Fruit fly (Drosophila melanogaster) whole organism, prepupa: ENCODE results near the gene Gsc.

ENCODE experiments used
- Blimp-1 ChIP-seq: fragments of 200-800 bp; sonication (Bioruptor generic); optimal IDR thresholded peaks from 3 replicates; lab custom pipeline; 2017; ENCODE audit warnings: missing biosample characterization, missing genetic modification characterization, mild to moderate bottlenecking, moderate library complexity, missing genetic modification reagents
- CG10669 ChIP-seq: fragments of 200-800 bp; sonication (Bioruptor generic); optimal IDR thresholded peaks from 3 replicates; lab custom pipeline; 2018; ENCODE audit warnings: missing biosample characterization, mild to moderate bottlenecking, missing genetic modification characterization, moderate library complexity
- CG11762 ChIP-seq: fragments of 200-800 bp; sonication (Bioruptor generic); optimal IDR thresholded peaks from 3 replicates; lab custom pipeline; 2016; ENCODE audit warnings: missing biosample characterization, missing genetic modification characterization; ENCODE audit not compliant: insufficient read depth
- CG11902 ChIP-seq: fragments of 200-800 bp; sonication (Bioruptor generic); optimal IDR thresholded peaks from 3 replicates; lab custom pipeline; 2016; ENCODE audit warnings: missing biosample characterization, missing genetic modification characterization
- CG15336 ChIP-seq: fragments of 200-800 bp; sonication (Bioruptor generic); IDR thresholded peaks from 2 replicates; pipeline ENCODE4 v1.3.6; 2022; ENCODE audit warnings: missing biosample characterization, missing genetic modification characterization
- CG1621 ChIP-seq: fragments of 200-800 bp; sonication (Bioruptor generic); optimal IDR thresholded peaks from 3 replicates; lab custom pipeline; 2018; ENCODE audit warnings: missing biosample characterization, mild to moderate bottlenecking, missing genetic modification characterization
- CG16779 ChIP-seq: fragments of 200-800 bp; sonication (Bioruptor generic); optimal IDR thresholded peaks from 3 replicates; lab custom pipeline; 2017; ENCODE audit warnings: missing biosample characterization, mild to moderate bottlenecking, missing genetic modification characterization
- CG31627 ChIP-seq: fragments of 200-800 bp; sonication (Bioruptor generic); optimal IDR thresholded peaks from 3 replicates; lab custom pipeline; 2016; ENCODE audit warnings: missing biosample characterization, missing genetic modification characterization
- CG3919 ChIP-seq: fragments of 200-800 bp; sonication (Bioruptor generic); optimal IDR thresholded peaks from 3 replicates; lab custom pipeline; 2016; ENCODE audit warnings: missing biosample characterization, missing genetic modification characterization
- CG4318 ChIP-seq: fragments of 200-800 bp; sonication (Bioruptor generic); optimal IDR thresholded peaks from 3 replicates; lab custom pipeline; 2017; ENCODE audit warnings: missing biosample characterization, mild to moderate bottlenecking, missing genetic modification characterization
- CG6163 ChIP-seq: fragments of 200-800 bp; sonication (Bioruptor generic); IDR thresholded peaks from 3 replicates; pipeline ENCODE4 v1.3.6; 2022; ENCODE audit warnings: missing biosample characterization, missing genetic modification characterization
- CG6276 ChIP-seq: fragments of 200-800 bp; sonication (Bioruptor generic); optimal IDR thresholded peaks from 2 replicates; lab custom pipeline; 2017; ENCODE audit warnings: missing biosample characterization, mild to moderate bottlenecking, missing genetic modification characterization
- CG6808 ChIP-seq: fragments of 200-800 bp; sonication (Bioruptor generic); optimal IDR thresholded peaks from 3 replicates; lab custom pipeline; 2017; ENCODE audit warnings: missing biosample characterization, missing genetic modification characterization, mild to moderate bottlenecking, moderate library complexity, missing genetic modification reagents
- CG6854 ChIP-seq: fragments of 200-800 bp; sonication (Bioruptor generic); optimal IDR thresholded peaks from 2 replicates; lab custom pipeline; 2017; ENCODE audit warnings: missing biosample characterization, mild to moderate bottlenecking, missing genetic modification characterization
- CG8119 ChIP-seq: fragments of 200-800 bp; sonication (Bioruptor generic); IDR thresholded peaks from 3 replicates; pipeline ENCODE4 v1.3.6; 2022; ENCODE audit warnings: missing biosample characterization, missing genetic modification characterization
- CG8632 ChIP-seq: fragments of 200-800 bp; sonication (Bioruptor generic); optimal IDR thresholded peaks from 3 replicates; lab custom pipeline; 2016; ENCODE audit warnings: missing biosample characterization, missing genetic modification characterization
- CG9139 ChIP-seq: fragments of 200-800 bp; sonication (Bioruptor generic); optimal IDR thresholded peaks from 3 replicates; lab custom pipeline; 2017; ENCODE audit warnings: missing biosample characterization, mild to moderate bottlenecking, missing genetic modification characterization
- Eip75B ChIP-seq: fragments of 200-800 bp; sonication (Bioruptor generic); optimal IDR thresholded peaks from 3 replicates; lab custom pipeline; 2016; ENCODE audit warnings: missing biosample characterization, missing genetic modification characterization
- Eip78C ChIP-seq: fragments of 200-800 bp; sonication (Bioruptor generic); peaks from one replicate; lab custom pipeline; 2016; ENCODE audit warnings: missing biosample characterization, missing genetic modification characterization
- Ets96B ChIP-seq: fragments of 200-800 bp; optimal IDR thresholded peaks from 2 replicates; lab custom pipeline; 2019; ENCODE audit warnings: missing biosample characterization, mild to moderate bottlenecking, missing genetic modification characterization, moderate library complexity
- Gug ChIP-seq: fragments of 200-800 bp; sonication (Bioruptor generic); IDR thresholded peaks from 2 replicates; pipeline ENCODE4 v1.3.6; 2022; ENCODE audit warnings: missing biosample characterization, missing genetic modification characterization
- Hr39 ChIP-seq: fragments of 200-800 bp; sonication (Bioruptor generic); optimal IDR thresholded peaks from 2 replicates; lab custom pipeline; 2016; ENCODE audit warnings: missing biosample characterization, missing genetic modification characterization
- Lpt ChIP-seq: fragments of 200-800 bp; sonication (Bioruptor generic); optimal IDR thresholded peaks from 3 replicates; lab custom pipeline; 2016; ENCODE audit warnings: missing biosample characterization, missing genetic modification characterization
- Met ChIP-seq: fragments of 200-800 bp; sonication (Bioruptor generic); optimal IDR thresholded peaks from 3 replicates; lab custom pipeline; 2016; ENCODE audit warnings: missing biosample characterization, missing genetic modification characterization
- OdsH ChIP-seq: fragments of 200-800 bp; sonication (Bioruptor generic); optimal IDR thresholded peaks from 3 replicates; lab custom pipeline; 2016; ENCODE audit warnings: missing biosample characterization, missing genetic modification characterization
- Smox ChIP-seq: fragments of 200-800 bp; sonication (Bioruptor generic); optimal IDR thresholded peaks from 3 replicates; lab custom pipeline; 2016; ENCODE audit warnings: missing biosample characterization, missing genetic modification characterization
- Sox14 ChIP-seq: fragments of 200-800 bp; sonication (Bioruptor generic); optimal IDR thresholded peaks from 3 replicates; lab custom pipeline; 2016; ENCODE audit warnings: missing biosample characterization, missing genetic modification characterization
- achi ChIP-seq: fragments of 200-800 bp; sonication (Bioruptor generic); optimal IDR thresholded peaks from 3 replicates; lab custom pipeline; 2016; ENCODE audit warnings: missing biosample characterization, missing genetic modification characterization
- acj6 ChIP-seq: fragments of 200-800 bp; sonication (Bioruptor generic); optimal IDR thresholded peaks from 3 replicates; lab custom pipeline; 2016; ENCODE audit warnings: missing biosample characterization, missing genetic modification characterization
- cyc ChIP-seq: fragments of 200-800 bp; sonication (Bioruptor generic); optimal IDR thresholded peaks from 3 replicates; lab custom pipeline; 2016; ENCODE audit warnings: missing biosample characterization, missing genetic modification characterization
- dsx ChIP-seq: fragments of 200-800 bp; optimal IDR thresholded peaks from 3 replicates; lab custom pipeline; 2019; ENCODE audit warnings: missing biosample characterization, mild to moderate bottlenecking, missing genetic modification characterization, moderate library complexity; ENCODE audit not compliant: poor library complexity, severe bottlenecking
- eg ChIP-seq: fragments of 200-800 bp; sonication (Bioruptor generic); IDR thresholded peaks from 3 replicates; pipeline ENCODE4 v1.3.6; 2022; ENCODE audit warnings: missing biosample characterization, missing genetic modification characterization
- esn ChIP-seq: fragments of 200-800 bp; sonication (Bioruptor generic); optimal IDR thresholded peaks from 2 replicates; lab custom pipeline; 2016; ENCODE audit warnings: missing biosample characterization, mild to moderate bottlenecking, missing genetic modification characterization, moderate library complexity
- fd85E ChIP-seq: fragments of 200-800 bp; sonication (Bioruptor generic); optimal IDR thresholded peaks from 3 replicates; lab custom pipeline; 2016; ENCODE audit warnings: missing biosample characterization, missing genetic modification characterization
- net ChIP-seq: fragments of 200-800 bp; sonication (Bioruptor generic); optimal IDR thresholded peaks from 3 replicates; lab custom pipeline; 2016; ENCODE audit warnings: missing biosample characterization, missing genetic modification characterization
- ss ChIP-seq, 2 experiments: fragments of 200-800 bp; sonication (Bioruptor generic); optimal IDR thresholded peaks; 2 replicates in 1 of 2; 3 replicates in 1 of 2; lab custom pipeline; 2017 to 2018; ENCODE audit warnings: mild to moderate bottlenecking in 2 of 2, missing biosample characterization in 2 of 2, missing genetic modification characterization in 2 of 2, moderate library complexity in 1 of 2
- svp ChIP-seq: fragments of 200-800 bp; sonication (Bioruptor generic); peaks from one replicate; lab custom pipeline; 2016; ENCODE audit warnings: missing biosample characterization, missing genetic modification characterization
- topi ChIP-seq: fragments of 200-800 bp; sonication (Bioruptor generic); optimal IDR thresholded peaks from 3 replicates; lab custom pipeline; 2016; ENCODE audit warnings: missing biosample characterization, missing genetic modification characterization

Gene Gsc

DNA sequence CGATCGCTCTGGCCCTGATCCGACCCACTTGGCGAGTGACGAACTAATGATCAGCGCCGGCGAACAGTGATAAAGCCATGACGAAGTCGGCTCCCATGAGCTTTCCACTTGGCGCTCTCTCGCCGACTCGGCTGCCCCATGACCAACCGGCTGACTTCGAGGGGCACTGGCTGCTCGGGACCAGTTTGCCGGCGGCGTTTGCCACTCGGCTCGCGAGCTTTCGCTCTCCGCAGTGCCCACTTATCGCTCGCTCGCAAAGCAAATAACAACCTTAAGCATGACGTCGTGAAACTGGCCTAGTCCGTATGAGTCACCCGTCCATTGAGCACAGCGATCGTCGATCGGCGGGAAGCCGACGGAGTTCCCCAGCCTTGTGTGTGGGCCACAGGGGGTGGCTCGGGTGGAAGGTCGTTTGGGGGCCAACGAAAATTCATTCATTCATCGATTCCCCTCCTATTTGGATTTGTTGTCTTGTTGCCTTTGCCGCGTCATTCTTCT lies 42.0 kb downstream of the Gsc start, which contains the start of gene Ets21C:
Gene Ets21C (minus strand): TSS at position 492 of the 498 bp plus-strand sequence.
- TF ChIP-seq CG6276 (GFP tag; lab: Kevin White, UChicago) = no peak
- TF ChIP-seq acj6 = no peak
- TF ChIP-seq esn = peak; percentile 8
- peak; percentile 26 for TF ChIP-seq Lpt (GFP tag; lab: Kevin White, UChicago)
- TF ChIP-seq Sox14 (GFP tag; lab: Kevin White, UChicago) = no peak
- TF ChIP-seq CG3919 (GFP tag; lab: Kevin White, UChicago) = peak; percentile 24
- peak; percentile 6 for TF ChIP-seq Ets96B (tag; lab: Kevin White, UChicago)
- TF ChIP-seq CG4318 = no peak
- peak; percentile 39 for TF ChIP-seq net
- peak; percentile 90 for TF ChIP-seq svp
- peak; percentile 19 for TF ChIP-seq dsx (GFP tag; lab: Kevin White, UChicago)
- no peak for TF ChIP-seq OdsH (GFP tag; lab: Kevin White, UChicago)
- peak; percentile 23 for TF ChIP-seq achi (GFP tag; lab: Kevin White, UChicago)
- peak; percentile 79 for TF ChIP-seq CG16779 (tag; lab: Kevin White, UChicago)
- no peak for TF ChIP-seq CG11902
- no peak for TF ChIP-seq cyc (GFP tag; lab: Kevin White, UChicago)
- TF ChIP-seq Hr39 (GFP tag; lab: Kevin White, UChicago) = peak; percentile 23
- peak; percentile 71; the same call in 2 of the 3 replicates for TF ChIP-seq CG8119
- TF ChIP-seq topi (GFP tag; lab: Kevin White, UChicago) = peak; percentile 21
- TF ChIP-seq CG1621 (tag; lab: Kevin White, UChicago) = peak; percentile 62
- peak; percentile 57; the same call in 1 of the 3 replicates for TF ChIP-seq eg
- peak; percentile 48 for TF ChIP-seq Eip75B (GFP tag; lab: Kevin White, UChicago)
- TF ChIP-seq CG6163 (GFP tag; lab: Robert Waterston, UW) = peak; percentile 66; the same call in 2 of the 3 replicates
- peak; percentile 67 for TF ChIP-seq CG6808
- no peak for TF ChIP-seq Met (GFP tag; lab: Kevin White, UChicago)
- peak; percentile 63; the same call in 1 of the 2 replicates for TF ChIP-seq CG15336 (GFP tag; lab: Robert Waterston, UW)
- TF ChIP-seq ss (GFP tag; optimal IDR thresholded peaks at IDR 0.05; lab: Kevin White, UChicago) = peak; percentile 45 to 59
- TF ChIP-seq CG6854 (GFP tag; lab: Kevin White, UChicago) = peak; percentile 92
- peak; percentile 64 for TF ChIP-seq CG9139
- peak; percentile 82 for TF ChIP-seq Eip78C (GFP tag; lab: Kevin White, UChicago)
- no peak for TF ChIP-seq CG11762 (GFP tag; lab: Kevin White, UChicago)
- no peak for TF ChIP-seq Smox
- TF ChIP-seq CG31627 (GFP tag; lab: Kevin White, UChicago) = no peak

- TF ChIP-seq svp (peak; percentile 33), CG16779 (tag; lab: Kevin White, UChicago) (no peak), Blimp-1 (no peak), fd85E (no peak), net (no peak)
Measured at dm6 chr2L:549637-550036, 44.8 kb downstream of the Gsc start.

- TF ChIP-seq CG8632 (GFP tag; lab: Kevin White, UChicago) (no peak), OdsH (GFP tag; lab: Kevin White, UChicago) (no peak), cyc (GFP tag; lab: Kevin White, UChicago) (no peak), CG10669 (no peak), net (no peak), CG6854 (GFP tag; lab: Kevin White, UChicago) (no peak), achi (GFP tag; lab: Kevin White, UChicago) (no peak), Gug (GFP tag; lab: Robert Waterston, UW) (no peak)
Measured at dm6 chr2L:547978-548377, 46.5 kb downstream of the Gsc start.
